Worm (Caenorhabditis elegans) whole organism, L3 larva: ENCODE results near the gene nep-4.

Experiments
- R02D3.7 ChIP-seq: fragments of 150-350 bp; optimal IDR thresholded peaks from 2 replicates; lab custom pipeline; 2014; ENCODE audit warnings: missing biosample characterization, missing genetic modification characterization
- ama-1 ChIP-seq: fragments of 150-350 bp; optimal IDR thresholded peaks from 2 replicates; lab custom pipeline; 2018
- ceh-28 ChIP-seq: fragments of 150-350 bp; optimal IDR thresholded peaks from 2 replicates; lab custom pipeline; 2014; ENCODE audit warnings: missing biosample characterization, missing genetic modification reagents, missing genetic modification characterization
- ceh-82 ChIP-seq: fragments of 150-350 bp; optimal IDR thresholded peaks from 2 replicates; lab custom pipeline; 2014; ENCODE audit warnings: missing biosample characterization, missing genetic modification characterization
- daf-12 ChIP-seq: fragments of 150-350 bp; optimal IDR thresholded peaks from 2 replicates; lab custom pipeline; 2014; ENCODE audit warnings: missing biosample characterization, missing genetic modification reagents, missing genetic modification characterization
- egl-27 ChIP-seq: sonication (generic microtip); optimal IDR thresholded peaks from 4 replicates; lab custom pipeline; 2017; ENCODE audit warnings: missing biosample characterization, missing genetic modification reagents, missing genetic modification characterization
- egl-5 ChIP-seq: fragments of 150-350 bp; optimal IDR thresholded peaks from 2 replicates; lab custom pipeline; 2017; ENCODE audit warnings: missing biosample characterization, missing genetic modification reagents, missing genetic modification characterization, inconsistent platforms
- elt-1 ChIP-seq: fragments of 150-350 bp; optimal IDR thresholded peaks from 2 replicates; lab custom pipeline; 2014; ENCODE audit warnings: missing biosample characterization, missing genetic modification characterization
- elt-3 ChIP-seq, 3 experiments: fragments of 150-350 bp in 1 of 3; sonication (generic microtip) in 2 of 3; optimal IDR thresholded peaks; 2 replicates in 2 of 3; 4 replicates in 1 of 3; lab custom pipeline; 2014 to 2017; ENCODE audit warnings: missing biosample characterization in 3 of 3, missing genetic modification characterization in 3 of 3
- fkh-10 ChIP-seq: sonication (generic microtip); optimal IDR thresholded peaks from 2 replicates; lab custom pipeline; 2017; ENCODE audit warnings: missing biosample characterization, missing genetic modification reagents, missing genetic modification characterization
- fkh-2 ChIP-seq: fragments of 150-350 bp; optimal IDR thresholded peaks from 2 replicates; lab custom pipeline; 2014; ENCODE audit warnings: missing biosample characterization, missing genetic modification reagents, missing genetic modification characterization
- hmg-11 ChIP-seq: sonication (generic microtip); optimal IDR thresholded peaks from 2 replicates; lab custom pipeline; 2016; ENCODE audit warnings: missing genetic modification characterization, missing compliant biosample characterization
- jun-1 ChIP-seq: fragments of 150-350 bp; optimal IDR thresholded peaks from 2 replicates; lab custom pipeline; 2014; ENCODE audit warnings: missing biosample characterization, missing genetic modification reagents, missing genetic modification characterization
- lin-15B ChIP-seq: fragments of 150-350 bp; optimal IDR thresholded peaks from 2 replicates; lab custom pipeline; 2014; ENCODE audit warnings: missing biosample characterization, missing genetic modification characterization
- lin-39 ChIP-seq: fragments of 150-350 bp; optimal IDR thresholded peaks from 2 replicates; lab custom pipeline; 2018; ENCODE audit warnings: missing biosample characterization, missing genetic modification reagents, missing genetic modification characterization
- lsy-12 ChIP-seq: sonication (generic microtip); optimal IDR thresholded peaks from 2 replicates; lab custom pipeline; 2016; ENCODE audit warnings: mild to moderate bottlenecking, missing genetic modification characterization, missing compliant biosample characterization
- mdl-1 ChIP-seq: fragments of 150-350 bp; optimal IDR thresholded peaks from 2 replicates; lab custom pipeline; 2014; ENCODE audit warnings: missing biosample characterization, missing genetic modification characterization
- mml-1 ChIP-seq: fragments of 150-350 bp; sonication (generic microtip); optimal IDR thresholded peaks from 3 replicates; lab custom pipeline; 2014; ENCODE audit warnings: missing biosample characterization, missing genetic modification characterization
- nfya-1 ChIP-seq: sonication (generic microtip); optimal IDR thresholded peaks from 2 replicates; lab custom pipeline; 2017; ENCODE audit warnings: missing genetic modification characterization, mild to moderate bottlenecking, missing compliant biosample characterization, antibody characterized with exemption, moderate library complexity; ENCODE audit not compliant: insufficient read depth
- nhr-12 ChIP-seq: fragments of 150-350 bp; optimal IDR thresholded peaks from 2 replicates; lab custom pipeline; 2014; ENCODE audit warnings: missing biosample characterization, missing genetic modification characterization
- nhr-237 ChIP-seq: fragments of 150-350 bp; optimal IDR thresholded peaks from 2 replicates; lab custom pipeline; 2014; ENCODE audit warnings: missing biosample characterization, missing genetic modification characterization
- nhr-43 ChIP-seq: sonication (generic microtip); optimal IDR thresholded peaks from 2 replicates; lab custom pipeline; 2016; ENCODE audit warnings: mild to moderate bottlenecking, missing genetic modification characterization, missing compliant biosample characterization; ENCODE audit not compliant: poor library complexity, severe bottlenecking
- nhr-67 ChIP-seq: fragments of 150-350 bp; optimal IDR thresholded peaks from 2 replicates; lab custom pipeline; 2014; ENCODE audit warnings: missing biosample characterization, missing genetic modification characterization
- nhr-76 ChIP-seq: fragments of 150-350 bp; sonication (generic microtip); optimal IDR thresholded peaks from 5 replicates; lab custom pipeline; 2014; ENCODE audit warnings: missing biosample characterization, missing genetic modification characterization
- nhr-77 ChIP-seq: fragments of 150-350 bp; optimal IDR thresholded peaks from 2 replicates; lab custom pipeline; 2014; ENCODE audit warnings: missing biosample characterization, missing genetic modification characterization
- pha-4 ChIP-seq: fragments of 150-350 bp; optimal IDR thresholded peaks from 2 replicates; lab custom pipeline; 2014; ENCODE audit warnings: missing biosample characterization, missing genetic modification reagents, missing genetic modification characterization
- pqm-1 ChIP-seq: fragments of 150-350 bp; optimal IDR thresholded peaks from 2 replicates; lab custom pipeline; 2017; ENCODE audit warnings: missing biosample characterization, missing genetic modification characterization, inconsistent platforms
- sea-2 ChIP-seq: fragments of 150-350 bp; sonication (generic microtip); optimal IDR thresholded peaks from 4 replicates; lab custom pipeline; 2014; ENCODE audit warnings: missing biosample characterization, missing genetic modification reagents, missing genetic modification characterization
- snpc-4 ChIP-seq: fragments of 150-350 bp; optimal IDR thresholded peaks from 2 replicates; lab custom pipeline; 2014; ENCODE audit warnings: missing biosample characterization, missing genetic modification characterization
- tbx-2 ChIP-seq: sonication (generic microtip); optimal IDR thresholded peaks from 2 replicates; lab custom pipeline; 2016; ENCODE audit warnings: mild to moderate bottlenecking, missing genetic modification characterization, missing compliant biosample characterization
- unc-39 ChIP-seq: sonication (generic microtip); optimal IDR thresholded peaks from 4 replicates; lab custom pipeline; 2017; ENCODE audit warnings: missing biosample characterization, missing genetic modification characterization
- ztf-11 ChIP-seq: fragments of 150-350 bp; optimal IDR thresholded peaks from 2 replicates; lab custom pipeline; 2014; ENCODE audit warnings: missing biosample characterization, missing genetic modification characterization
- ztf-4 ChIP-seq: fragments of 150-350 bp; optimal IDR thresholded peaks from 2 replicates; lab custom pipeline; 2014; ENCODE audit warnings: missing biosample characterization, missing genetic modification characterization

The nep-4 gene

DNA sequence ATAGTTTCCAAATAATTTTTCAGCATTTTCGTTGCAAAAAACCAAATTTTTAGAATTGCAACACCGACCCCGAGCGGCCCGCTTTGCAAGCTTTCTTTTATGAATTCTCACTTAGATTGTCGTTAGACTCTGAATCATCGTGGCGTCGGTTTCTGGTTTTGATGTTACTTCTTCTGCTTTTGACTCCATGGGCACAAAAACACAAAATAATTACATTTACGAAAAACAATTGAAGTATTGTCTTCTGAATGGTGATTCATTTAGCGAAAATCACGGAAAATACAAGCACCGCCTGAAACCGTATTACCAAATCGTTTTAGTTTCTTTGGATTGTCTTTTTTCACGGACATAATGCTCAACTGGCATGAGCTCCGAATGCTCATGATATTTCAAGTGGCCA, 37.9 kb upstream of the nep-4 start, which contains the start of gene pes-23:
TSS of gene pes-23 (plus strand) at position 301 of the 400 bp plus-strand sequence.
- TF ChIP-seq ceh-28 (tag; lab: Kevin White, UChicago) (no peak), sea-2 (GFP tag; lab: Kevin White, UChicago) (no peak), R02D3.7 (no peak), jun-1 (tag; lab: Kevin White, UChicago) (no peak), mml-1 (no peak), fkh-2 (tag; lab: Kevin White, UChicago) (no peak), pha-4 (tag; lab: Kevin White, UChicago) (no peak), nhr-43 (tag; lab: Kevin White, UChicago) (no peak), egl-5 (no peak), ceh-82 (no peak), nfya-1 (tag; lab: Kevin White, UChicago) (no peak), fkh-10 (GFP tag; lab: Kevin White, UChicago) (no peak), nhr-237 (tag; lab: Kevin White, UChicago) (no peak), mdl-1 (tag; lab: Kevin White, UChicago) (no peak), snpc-4 (tag; lab: Kevin White, UChicago) (no peak), tbx-2 (tag; lab: Kevin White, UChicago) (no peak), ama-1 (lab: Kevin White, UChicago) (no peak), nhr-77 (tag; lab: Kevin White, UChicago) (no peak), nhr-76 (tag; lab: Kevin White, UChicago) (no peak)
- TF ChIP-seq, all 47 proteins: peak for 0

DNA sequence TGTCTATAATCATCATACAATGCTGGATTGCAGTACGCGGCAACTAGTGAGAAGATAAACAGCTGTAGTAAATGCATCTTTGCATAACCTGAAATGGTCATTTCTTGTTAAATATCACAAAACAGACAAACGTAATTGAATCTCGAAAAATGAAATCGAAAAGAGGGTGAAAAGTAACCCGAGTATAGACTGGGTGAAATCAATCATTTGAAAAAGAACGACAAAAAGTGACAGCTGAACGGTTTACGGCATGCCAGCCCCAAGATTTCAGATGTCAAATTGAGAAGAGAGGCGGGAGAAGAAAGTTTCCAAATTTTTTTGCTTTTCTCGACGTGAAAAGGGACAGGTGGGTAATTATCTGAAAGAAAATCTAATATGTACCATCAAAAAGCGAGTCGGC, 36.6 kb upstream of the nep-4 start, which contains the start of gene F14B8.4:
TSS of gene F14B8.4 (minus strand) at position 101 of the 400 bp plus-strand sequence.
- TF ChIP-seq lin-15B (tag; lab: Kevin White, UChicago) (no peak), pqm-1 (tag; lab: Kevin White, UChicago) (no peak), tbx-2 (tag; lab: Kevin White, UChicago) (no peak), ztf-4 (tag; lab: Kevin White, UChicago) (no peak), snpc-4 (tag; lab: Kevin White, UChicago) (no peak), daf-12 (tag; lab: Kevin White, UChicago) (no peak), ceh-28 (tag; lab: Kevin White, UChicago) (no peak), nhr-12 (tag; lab: Kevin White, UChicago) (no peak), elt-3 (tag; optimal IDR thresholded peaks at IDR 0.05; lab: Kevin White, UChicago) (no peak), R02D3.7 (no peak), nhr-43 (tag; lab: Kevin White, UChicago) (no peak), mdl-1 (tag; lab: Kevin White, UChicago) (no peak), sea-2 (GFP tag; lab: Kevin White, UChicago) (no peak)

- TF ChIP-seq egl-5 (peak; percentile 87), nhr-76 (tag; lab: Kevin White, UChicago) (no peak), elt-1 (tag; lab: Kevin White, UChicago) (peak; percentile 41), lin-39 (tag; lab: Kevin White, UChicago) (peak; percentile 35)
Measured at ce11 chrX:6894104-6894503, 30.9 kb upstream of the nep-4 start.

ce11 chrX:6893074-6893473, 29.9 kb upstream of the nep-4 start:
- TF ChIP-seq hmg-11 (tag; lab: Kevin White, UChicago) (no peak), egl-27 (no peak), nhr-77 (tag; lab: Kevin White, UChicago) (no peak), unc-39 (tag; lab: Kevin White, UChicago) (no peak), nhr-67 (tag; lab: Kevin White, UChicago) (no peak), ama-1 (lab: Kevin White, UChicago) (no peak), jun-1 (tag; lab: Kevin White, UChicago) (no peak), ztf-11 (tag; lab: Kevin White, UChicago) (no peak), mml-1 (no peak), fkh-2 (tag; lab: Kevin White, UChicago) (no peak), snpc-4 (tag; lab: Kevin White, UChicago) (no peak), nhr-76 (tag; lab: Kevin White, UChicago) (no peak), pha-4 (tag; lab: Kevin White, UChicago) (no peak), R02D3.7 (no peak), nhr-237 (tag; lab: Kevin White, UChicago) (no peak), lsy-12 (tag; lab: Kevin White, UChicago) (no peak), ceh-28 (tag; lab: Kevin White, UChicago) (no peak)
